Worm (Caenorhabditis elegans) whole organism, L3 larva: ENCODE data around the gene isy-1.

Experiments used
- R02D3.7 ChIP-seq: fragments of 150-350 bp; optimal IDR thresholded peaks from 2 replicates; lab custom pipeline; 2014; ENCODE audit warnings: missing biosample characterization, missing genetic modification characterization
- ama-1 ChIP-seq: fragments of 150-350 bp; optimal IDR thresholded peaks from 2 replicates; lab custom pipeline; 2018
- nfya-1 ChIP-seq: sonication (generic microtip); optimal IDR thresholded peaks from 2 replicates; lab custom pipeline; 2017; ENCODE audit warnings: missing genetic modification characterization, mild to moderate bottlenecking, missing compliant biosample characterization, antibody characterized with exemption, moderate library complexity; ENCODE audit not compliant: insufficient read depth
- nhr-11 ChIP-seq: fragments of 150-350 bp; optimal IDR thresholded peaks from 2 replicates; lab custom pipeline; 2014; ENCODE audit warnings: missing biosample characterization, missing genetic modification characterization
- nhr-23 ChIP-seq: fragments of 150-350 bp; optimal IDR thresholded peaks from 2 replicates; lab custom pipeline; 2014; ENCODE audit warnings: missing biosample characterization, missing genetic modification reagents, missing genetic modification characterization
- nhr-237 ChIP-seq: fragments of 150-350 bp; optimal IDR thresholded peaks from 2 replicates; lab custom pipeline; 2014; ENCODE audit warnings: missing biosample characterization, missing genetic modification characterization
- nhr-28 ChIP-seq: fragments of 150-350 bp; optimal IDR thresholded peaks from 2 replicates; lab custom pipeline; 2014; ENCODE audit warnings: missing biosample characterization, missing genetic modification characterization
- nhr-77 ChIP-seq: fragments of 150-350 bp; optimal IDR thresholded peaks from 2 replicates; lab custom pipeline; 2014; ENCODE audit warnings: missing biosample characterization, missing genetic modification characterization
- unc-62 ChIP-seq: fragments of 150-350 bp; sonication (generic microtip); optimal IDR thresholded peaks from 4 replicates; lab custom pipeline; 2014; ENCODE audit warnings: missing biosample characterization, missing genetic modification reagents, missing genetic modification characterization

ce11 chrV:11039379-11039954 lies 39.0 kb upstream of the isy-1 start, which contains the start of gene pak-2:
- TF ChIP-seq nhr-28 (tag; lab: Kevin White, UChicago) (no peak), unc-62 (GFP tag; lab: Kevin White, UChicago) (peak; percentile 49), R02D3.7 (tag; lab: Kevin White, UChicago) (no peak), nhr-23 (tag; lab: Kevin White, UChicago) (peak; percentile 70), nhr-11 (tag; lab: Kevin White, UChicago) (peak; percentile 24), nhr-237 (tag; lab: Kevin White, UChicago) (no peak), nfya-1 (tag; lab: Kevin White, UChicago) (peak; percentile 73), ama-1 (lab: Kevin White, UChicago) (no peak), nhr-77 (no peak)
